Fruit fly (Drosophila melanogaster): Measurements from ENCODE around the gene CG4293.

- TF ChIP-seq Sin3A (optimal IDR thresholded peaks at IDR 0.05) (no peak), insv (optimal IDR thresholded peaks at IDR 0.05) (no peak), Myc (optimal IDR thresholded peaks at IDR 0.05) (no peak), psq (optimal IDR thresholded peaks at IDR 0.05) (no peak), ttk (optimal IDR thresholded peaks at IDR 0.05) (no peak), h (optimal IDR thresholded peaks at IDR 0.05) (no peak)
Measured at dm6 chrX:520215-520861, 9.8 kb downstream of the CG4293 start.

Data from Kc167 (cell line).